Worm (Caenorhabditis elegans): ENCODE data around the gene polk-1.

Gene polk-1

ce11 chrIII:8609683-8610082 lies 18.7 kb downstream of the polk-1 start, which contains the start of gene C06E1.9:
C06E1.9 (minus strand) TSS chrIII:8609783.
- no peak for TF ChIP-seq unc-62 (GFP tag; optimal IDR thresholded peaks at IDR 0.05)

- no peak for TF ChIP-seq unc-62 (GFP tag; optimal IDR thresholded peaks at IDR 0.05)
Measured at ce11 chrIII:8605532-8605931, 22.9 kb downstream of the polk-1 start, which contains the start of gene C06E1.1. C06E1.1 (plus strand) TSS chrIII:8605832.

ce11 chrIII:8602148-8602547 lies 26.2 kb downstream of the polk-1 start:
- TF ChIP-seq unc-62 (GFP tag; optimal IDR thresholded peaks at IDR 0.05): no peak

ce11 chrIII:8598961-8599360 lies 29.4 kb downstream of the polk-1 start:
- no peak for TF ChIP-seq unc-62 (GFP tag; optimal IDR thresholded peaks at IDR 0.05)

ce11 chrIII:8597770-8598169 lies 30.6 kb downstream of the polk-1 start, which contains the start of gene ztf-30:
ztf-30 (minus strand) TSS chrIII:8597870.
- no peak for TF ChIP-seq unc-62 (GFP tag; optimal IDR thresholded peaks at IDR 0.05)

ce11 chrIII:8596692-8597091 lies 31.7 kb downstream of the polk-1 start:
- no peak for TF ChIP-seq unc-62 (GFP tag; optimal IDR thresholded peaks at IDR 0.05)

ce11 chrIII:8594088-8594487 lies 34.3 kb downstream of the polk-1 start:
- TF ChIP-seq unc-62 (GFP tag; optimal IDR thresholded peaks at IDR 0.05): no peak

ce11 chrIII:8593620-8594019 lies 34.8 kb downstream of the polk-1 start, which contains the start of gene C06E1.7:
C06E1.7 (minus strand) TSS chrIII:8593720.
- no peak for TF ChIP-seq unc-62 (GFP tag; optimal IDR thresholded peaks at IDR 0.05)

- TF ChIP-seq unc-62 (GFP tag; optimal IDR thresholded peaks at IDR 0.05): no peak
Measured at ce11 chrIII:8590882-8591281, 37.5 kb downstream of the polk-1 start, which contains the start of gene fipr-16. fipr-16 (minus strand) TSS chrIII:8590982.

- TF ChIP-seq unc-62 (GFP tag; optimal IDR thresholded peaks at IDR 0.05): no peak
Measured at ce11 chrIII:8589195-8589594, 39.2 kb downstream of the polk-1 start, which contains the start of gene fip-3. fip-3 (minus strand) TSS chrIII:8589488.

- no peak for TF ChIP-seq unc-62 (GFP tag; optimal IDR thresholded peaks at IDR 0.05)
Measured at ce11 chrIII:8588592-8589153, 39.7 kb downstream of the polk-1 start, which contains the start of gene glr-1. glr-1 (minus strand) TSS chrIII:8588642.

ce11 chrIII:8580802-8581201 lies 47.6 kb downstream of the polk-1 start, which contains the start of gene doxa-1:
doxa-1 (plus strand) TSS chrIII:8581102.
- TF ChIP-seq unc-62 (GFP tag; optimal IDR thresholded peaks at IDR 0.05): no peak

ce11 chrIII:8579367-8579766 lies 49.0 kb downstream of the polk-1 start:
- no peak for TF ChIP-seq unc-62 (GFP tag; optimal IDR thresholded peaks at IDR 0.05)

- no peak for TF ChIP-seq unc-62 (GFP tag; optimal IDR thresholded peaks at IDR 0.05)
Measured at ce11 chrIII:8578381-8578780, 50.0 kb downstream of the polk-1 start.

- TF ChIP-seq unc-62 (GFP tag; optimal IDR thresholded peaks at IDR 0.05): no peak
Measured at ce11 chrIII:8577534-8577933, 50.9 kb downstream of the polk-1 start.

Measured in whole organism, dauer.